Fruit fly (Drosophila melanogaster) whole organism, wandering third instar larva: ENCODE measurements around the gene SmydA-4.

ENCODE experiments used
- GATAd ChIP-seq: sonication (Bioruptor generic); optimal IDR thresholded peaks from 2 replicates; lab custom pipeline; 2016; ENCODE audit warnings: missing biosample characterization, missing genetic modification characterization
- h ChIP-seq: fragments of 200-800 bp; sonication (Bioruptor generic); optimal IDR thresholded peaks from 3 replicates; lab custom pipeline; 2016; ENCODE audit warnings: missing biosample characterization, mild to moderate bottlenecking, missing genetic modification characterization
- psq ChIP-seq: fragments of 200-800 bp; sonication (Bioruptor generic); optimal IDR thresholded peaks from 3 replicates; lab custom pipeline; 2017; ENCODE audit warnings: missing biosample characterization, mild to moderate bottlenecking, missing genetic modification characterization, moderate library complexity
- usp ChIP-seq: fragments of >200 bp; optimal IDR thresholded peaks from 2 replicates; lab custom pipeline; 2017; ENCODE audit warnings: missing biosample characterization, missing genetic modification characterization

DNA sequence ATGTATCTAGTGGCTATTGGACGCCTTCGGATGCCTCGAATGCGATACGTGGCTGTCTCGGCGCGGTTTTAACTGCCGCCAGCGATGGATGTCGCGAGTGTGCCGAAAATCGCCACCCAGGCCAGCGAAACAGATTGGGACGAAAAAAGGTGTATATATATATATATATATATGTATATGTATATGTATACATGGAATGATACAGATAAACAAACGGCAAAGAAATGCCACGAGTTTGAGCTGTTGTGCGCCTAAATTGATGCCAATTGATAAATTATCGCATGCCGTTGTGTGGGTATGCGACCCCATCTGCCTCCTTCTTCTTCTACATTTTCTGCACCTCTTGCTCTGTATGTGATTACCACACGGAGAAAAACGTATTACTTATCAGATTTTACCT is 15.0 kb downstream of the SmydA-4 start, which contains the start of gene CG1545:
- TF ChIP-seq usp (no peak), GATAd (GFP tag; lab: Kevin White, UChicago) (no peak), psq (GFP tag; lab: Kevin White, UChicago) (no peak), h (GFP tag; lab: Kevin White, UChicago) (no peak)
